Fruit fly (Drosophila melanogaster) whole organism, embryonic: ENCODE measurements around the gene Ilp7.

Experiments used
- Antp ChIP-seq: fragments of 200-800 bp; sonication (Bioruptor generic); optimal IDR thresholded peaks from 3 replicates; lab custom pipeline; 2016; ENCODE audit warnings: missing biosample characterization, missing genetic modification characterization
- Atf3 ChIP-seq: fragments of 200-800 bp; sonication (Bioruptor generic); optimal IDR thresholded peaks from 3 replicates; lab custom pipeline; 2016; ENCODE audit warnings: missing biosample characterization, missing genetic modification characterization
- Atf6 ChIP-seq: fragments of 200-800 bp; sonication (Bioruptor generic); IDR thresholded peaks from 2 replicates; pipeline ENCODE4 v1.3.6; 2022; ENCODE audit warnings: missing biosample characterization, missing genetic modification characterization
- CG11695 ChIP-seq: fragments of 200-800 bp; sonication (Bioruptor generic); IDR thresholded peaks from 3 replicates; pipeline ENCODE4 v1.3.6; 2022; ENCODE audit warnings: missing biosample characterization, missing genetic modification characterization
- CG12236 ChIP-seq: fragments of 200-800 bp; sonication (Bioruptor generic); optimal IDR thresholded peaks from 2 replicates; lab custom pipeline; 2016; ENCODE audit warnings: missing biosample characterization, missing genetic modification characterization
- CG1233 ChIP-seq: fragments of 200-800 bp; sonication (Bioruptor generic); optimal IDR thresholded peaks from 4 replicates; lab custom pipeline; 2018; ENCODE audit warnings: missing biosample characterization, mild to moderate bottlenecking, missing genetic modification characterization
- CG12391 ChIP-seq: fragments of 200-800 bp; sonication (Bioruptor generic); optimal IDR thresholded peaks from 3 replicates; lab custom pipeline; 2018; ENCODE audit warnings: missing biosample characterization, mild to moderate bottlenecking, missing genetic modification characterization, moderate library complexity
- CG14965 ChIP-seq: fragments of 200-800 bp; sonication (Bioruptor generic); optimal IDR thresholded peaks from 2 replicates; lab custom pipeline; 2016; ENCODE audit warnings: missing biosample characterization, missing genetic modification characterization, borderline replicate concordance
- CG15479 ChIP-seq: fragments of 200-800 bp; sonication (Bioruptor generic); optimal IDR thresholded peaks from 3 replicates; lab custom pipeline; 2019; ENCODE audit warnings: missing biosample characterization, mild to moderate bottlenecking, missing genetic modification characterization, moderate library complexity
- CG17328 ChIP-seq: fragments of 200-800 bp; sonication (Bioruptor generic); IDR thresholded peaks from 2 replicates; pipeline ENCODE4 v1.3.6; 2022; ENCODE audit warnings: missing biosample characterization, missing genetic modification characterization
- CG17385 ChIP-seq: fragments of 200-800 bp; sonication (Bioruptor generic); optimal IDR thresholded peaks from 3 replicates; lab custom pipeline; 2018; ENCODE audit warnings: missing biosample characterization, mild to moderate bottlenecking, missing genetic modification characterization
- CG18011 ChIP-seq: fragments of 200-800 bp; sonication (Bioruptor generic); optimal IDR thresholded peaks from 2 replicates; lab custom pipeline; 2017; ENCODE audit warnings: missing biosample characterization, missing genetic modification characterization, mild to moderate bottlenecking, moderate library complexity, missing genotype
- CG2889 ChIP-seq: fragments of 200-800 bp; sonication (Bioruptor generic); IDR thresholded peaks from 3 replicates; pipeline ENCODE4 v1.3.6; 2022; ENCODE audit warnings: missing biosample characterization, missing genetic modification characterization
- CG30020 ChIP-seq: fragments of 200-800 bp; optimal IDR thresholded peaks from 2 replicates; lab custom pipeline; 2019; ENCODE audit warnings: missing biosample characterization, mild to moderate bottlenecking, missing genetic modification characterization, moderate library complexity
- CG3163 ChIP-seq: fragments of 200-800 bp; sonication (Bioruptor generic); optimal IDR thresholded peaks from 3 replicates; lab custom pipeline; 2016; ENCODE audit warnings: missing biosample characterization, missing genetic modification characterization
- CG32772 ChIP-seq: fragments of 200-800 bp; sonication (Bioruptor generic); IDR thresholded peaks from 2 replicates; pipeline ENCODE4 v1.3.6; 2022; ENCODE audit warnings: missing biosample characterization, missing genetic modification characterization
- CG33213 ChIP-seq: fragments of 200-800 bp; sonication (Bioruptor generic); optimal IDR thresholded peaks from 3 replicates; lab custom pipeline; 2016; ENCODE audit warnings: missing biosample characterization, missing genetic modification characterization
- CG3838 ChIP-seq: fragments of 200-800 bp; sonication (Bioruptor generic); optimal IDR thresholded peaks from 3 replicates; lab custom pipeline; 2016; ENCODE audit warnings: missing biosample characterization, missing genetic modification characterization
- CG3995 ChIP-seq: fragments of 200-800 bp; sonication (Bioruptor generic); optimal IDR thresholded peaks from 3 replicates; lab custom pipeline; 2016; ENCODE audit warnings: missing biosample characterization, missing genetic modification characterization
- CG4730 ChIP-seq: fragments of 200-800 bp; sonication (Bioruptor generic); IDR thresholded peaks from 2 replicates; pipeline ENCODE4 v1.3.6; 2022; ENCODE audit warnings: missing biosample characterization, missing genetic modification characterization
- CG6791 ChIP-seq: fragments of 200-800 bp; sonication (Bioruptor generic); IDR thresholded peaks from 3 replicates; pipeline ENCODE4 v1.3.6; 2022; ENCODE audit warnings: missing biosample characterization, missing genetic modification characterization; ENCODE audit not compliant: partially characterized antibody
- CG8944 ChIP-seq: fragments of 200-800 bp; sonication (Bioruptor generic); optimal IDR thresholded peaks from 3 replicates; lab custom pipeline; 2016; ENCODE audit warnings: missing biosample characterization, missing genetic modification characterization
- Chrac-16 ChIP-seq: fragments of 200-800 bp; sonication (Bioruptor generic); optimal IDR thresholded peaks from 3 replicates; lab custom pipeline; 2016; ENCODE audit warnings: missing biosample characterization, missing genetic modification characterization
- Dek ChIP-seq: fragments of 200-800 bp; sonication (Bioruptor generic); optimal IDR thresholded peaks from 3 replicates; lab custom pipeline; 2019; ENCODE audit warnings: missing biosample characterization, mild to moderate bottlenecking, missing genetic modification characterization, moderate library complexity
- Jarid2 ChIP-seq: fragments of 200-800 bp; sonication (Bioruptor generic); optimal IDR thresholded peaks from 3 replicates; lab custom pipeline; 2017; ENCODE audit warnings: mild to moderate bottlenecking, missing biosample characterization, missing genetic modification reagents, missing genetic modification characterization
- NC2α ChIP-seq: fragments of 200-800 bp; sonication (Bioruptor generic); optimal IDR thresholded peaks from 2 replicates; lab custom pipeline; 2016; ENCODE audit warnings: missing biosample characterization, missing genetic modification characterization
- Oaz ChIP-seq: fragments of 200-800 bp; sonication (Bioruptor generic); IDR thresholded peaks from 2 replicates; pipeline ENCODE4 v1.3.6; 2022; ENCODE audit warnings: missing biosample characterization, missing genetic modification characterization
- PHDP ChIP-seq: fragments of 200-800 bp; sonication (Bioruptor generic); optimal IDR thresholded peaks from 3 replicates; lab custom pipeline; 2018; ENCODE audit warnings: missing biosample characterization, mild to moderate bottlenecking, missing genetic modification characterization, moderate library complexity
- Sry-δ ChIP-seq: fragments of 200-800 bp; sonication (Bioruptor generic); optimal IDR thresholded peaks from 2 replicates; lab custom pipeline; 2016; ENCODE audit warnings: missing biosample characterization, missing genetic modification characterization
- abd-A ChIP-seq: fragments of 200-800 bp; sonication (Bioruptor generic); optimal IDR thresholded peaks from 3 replicates; lab custom pipeline; 2019; ENCODE audit warnings: missing biosample characterization, mild to moderate bottlenecking, missing genetic modification characterization, moderate library complexity
- ap ChIP-seq: fragments of 200-800 bp; sonication (Bioruptor generic); IDR thresholded peaks from 2 replicates; pipeline ENCODE4 v1.3.6; 2022; ENCODE audit warnings: missing biosample characterization, missing genetic modification characterization
- ase ChIP-seq: fragments of 200-800 bp; sonication (Bioruptor generic); IDR thresholded peaks from 3 replicates; pipeline ENCODE4 v1.3.6; 2022; ENCODE audit warnings: missing biosample characterization, missing genetic modification characterization
- ato ChIP-seq: fragments of 200-800 bp; sonication (Bioruptor generic); IDR thresholded peaks from 2 replicates; pipeline ENCODE4 v1.3.6; 2022; ENCODE audit warnings: missing biosample characterization, missing genetic modification characterization; ENCODE audit not compliant: partially characterized antibody
- az2 ChIP-seq: fragments of 200-800 bp; sonication (Bioruptor generic); optimal IDR thresholded peaks from 3 replicates; lab custom pipeline; 2016; ENCODE audit warnings: missing biosample characterization, missing genetic modification characterization
- bcd ChIP-seq: fragments of 200-800 bp; sonication (Bioruptor generic); optimal IDR thresholded peaks from 2 replicates; lab custom pipeline; 2017; ENCODE audit warnings: missing biosample characterization, mild to moderate bottlenecking, missing genetic modification characterization
- croc ChIP-seq: fragments of 200-800 bp; sonication (Bioruptor generic); conservative IDR thresholded peaks from 3 replicates; pipeline ENCODE4 v1.3.6; 2022; ENCODE audit warnings: missing biosample characterization, missing genetic modification characterization
- gcm ChIP-seq: fragments of 200-800 bp; sonication (Bioruptor generic); optimal IDR thresholded peaks from 2 replicates; lab custom pipeline; 2019; ENCODE audit warnings: missing biosample characterization, mild to moderate bottlenecking, missing genetic modification characterization, moderate library complexity
- gsb ChIP-seq: fragments of 200-800 bp; sonication (Bioruptor generic); IDR thresholded peaks from 2 replicates; pipeline ENCODE4 v1.3.6; 2022; ENCODE audit warnings: missing biosample characterization, missing genetic modification characterization
- lmd ChIP-seq: fragments of 200-800 bp; sonication (Bioruptor generic); IDR thresholded peaks from 2 replicates; pipeline ENCODE4 v1.3.6; 2022; ENCODE audit warnings: missing biosample characterization, missing genetic modification characterization
- mirr ChIP-seq: fragments of 200-800 bp; sonication (Bioruptor generic); optimal IDR thresholded peaks from 3 replicates; lab custom pipeline; 2018; ENCODE audit warnings: missing biosample characterization, mild to moderate bottlenecking, missing genetic modification characterization
- pros ChIP-seq: fragments of 200-800 bp; sonication (Bioruptor generic); optimal IDR thresholded peaks from 3 replicates; lab custom pipeline; 2019; ENCODE audit warnings: missing biosample characterization, mild to moderate bottlenecking, missing genetic modification characterization, moderate library complexity
- pum ChIP-seq: fragments of 200-800 bp; sonication (Bioruptor generic); optimal IDR thresholded peaks from 2 replicates; lab custom pipeline; 2016; ENCODE audit warnings: missing biosample characterization, missing genetic modification characterization
- row ChIP-seq: fragments of 200-800 bp; sonication (Bioruptor generic); IDR thresholded peaks from 3 replicates; pipeline ENCODE4 v1.3.6; 2022; ENCODE audit warnings: missing biosample characterization, missing genetic modification characterization
- sc ChIP-seq, 3 experiments: fragments of >200 bp in 2 of 3; fragments of 200-800 bp in 1 of 3; sonication (Bioruptor generic) in 1 of 3; optimal IDR thresholded peaks; 2 replicates in 2 of 3; 3 replicates in 1 of 3; lab custom pipeline; 2017; ENCODE audit warnings: mild to moderate bottlenecking in 1 of 3, missing biosample characterization in 1 of 3, missing genetic modification characterization in 1 of 3, missing genetic modification reagents in 1 of 3
- shn ChIP-seq: fragments of 200-800 bp; sonication (Bioruptor generic); optimal IDR thresholded peaks from 3 replicates; lab custom pipeline; 2016; ENCODE audit warnings: missing biosample characterization, missing genetic modification characterization
- slou ChIP-seq: fragments of 200-800 bp; sonication (Bioruptor generic); optimal IDR thresholded peaks from 3 replicates; lab custom pipeline; 2016; ENCODE audit warnings: missing biosample characterization, missing genetic modification characterization
- twi ChIP-seq: fragments of 200-800 bp; optimal IDR thresholded peaks from 2 replicates; lab custom pipeline; 2019; ENCODE audit warnings: missing biosample characterization, mild to moderate bottlenecking, missing genetic modification characterization, moderate library complexity
- tx ChIP-seq: fragments of 200-800 bp; sonication (Bioruptor generic); optimal IDR thresholded peaks from 2 replicates; lab custom pipeline; 2016; ENCODE audit warnings: missing biosample characterization, missing genetic modification characterization

The Ilp7 gene

DNA sequence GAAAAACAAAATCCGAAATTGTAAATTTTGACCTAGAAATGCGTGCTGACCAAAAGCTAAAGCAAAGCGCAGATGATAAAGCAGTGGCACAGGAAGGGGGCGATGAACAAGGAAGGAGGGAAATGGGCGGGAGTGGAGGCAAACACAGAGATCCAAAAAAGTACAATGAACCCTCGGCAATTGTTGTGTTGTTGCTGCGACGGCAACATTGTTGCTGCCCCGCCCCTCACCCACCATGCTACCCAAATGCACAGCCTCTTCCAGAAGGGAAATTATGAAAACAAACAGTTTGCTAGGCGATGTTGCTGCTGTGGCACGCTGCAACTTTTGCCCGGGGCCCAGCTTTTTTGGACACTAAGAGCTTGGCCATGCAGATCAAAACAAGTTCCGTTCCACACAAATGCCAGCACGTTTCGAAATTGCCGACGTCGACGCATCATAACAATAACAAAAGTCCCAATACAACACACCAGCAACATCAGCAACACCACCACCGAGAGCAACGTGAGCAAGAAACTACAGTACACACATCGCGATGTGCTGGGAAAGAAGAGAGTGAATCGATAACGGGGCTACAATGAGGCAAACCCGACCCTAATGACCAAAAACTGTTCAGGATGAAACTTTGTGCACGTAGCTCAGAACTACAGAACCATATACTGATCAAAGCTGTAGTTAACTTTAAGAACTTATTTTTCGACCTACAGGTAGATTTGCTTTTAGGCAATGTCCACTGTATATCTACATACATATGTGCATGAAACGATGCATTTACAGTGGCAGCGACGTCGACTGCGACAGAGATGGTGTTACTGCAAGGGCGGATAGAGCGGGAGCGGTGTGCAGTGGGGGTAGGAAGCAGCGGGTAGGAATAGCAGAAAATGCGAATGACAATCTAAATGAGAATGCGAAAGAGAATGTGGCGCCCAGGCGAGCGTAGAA, 19.3 kb downstream of the Ilp7 start:
- TF ChIP-seq CG1233: peak; percentile 28
- TF ChIP-seq CG3995 (GFP tag; lab: Kevin White, UChicago): no peak
- peak; percentile 81 for TF ChIP-seq CG3163 (GFP tag; lab: Kevin White, UChicago)
- TF ChIP-seq Chrac-16: peak; percentile 44
- peak; percentile 71 for TF ChIP-seq lmd (GFP tag; lab: Robert Waterston, UW)
- peak; percentile 64 for TF ChIP-seq bcd (GFP tag; lab: Kevin White, UChicago)
- TF ChIP-seq PHDP (tag; lab: Kevin White, UChicago): peak; percentile 59
- peak; percentile 62 for TF ChIP-seq az2 (GFP tag; lab: Kevin White, UChicago)
- TF ChIP-seq CG12236: peak; percentile 50
- TF ChIP-seq Atf3 (GFP tag; lab: Kevin White, UChicago): peak; percentile 67
- TF ChIP-seq CG17328 (GFP tag; lab: Robert Waterston, UW): peak; percentile 77
- peak; percentile 43 for TF ChIP-seq CG8944
- peak; percentile 18 for TF ChIP-seq CG18011 (GFP tag; lab: Kevin White, UChicago)
- TF ChIP-seq shn: peak; percentile 64
- no peak for TF ChIP-seq Sry-δ
- no peak for TF ChIP-seq CG15479
- no peak for TF ChIP-seq sc (optimal IDR thresholded peaks at IDR 0.05; lab: Kevin White, UChicago)
- peak; percentile 64 for TF ChIP-seq sc (GFP tag; optimal IDR thresholded peaks at IDR 0.05; lab: Kevin White, UChicago)
- 0 out of 2 replicates have a peak, but pooled peaks have one; percentile 36 for TF ChIP-seq ap (GFP tag; lab: Robert Waterston, UW)
- peak; percentile 65 for TF ChIP-seq twi (tag; lab: Kevin White, UChicago)
- peak; percentile 66 for TF ChIP-seq abd-A (tag; lab: Kevin White, UChicago)
- peak; percentile 18 for TF ChIP-seq Jarid2 (GFP tag; lab: Kevin White, UChicago)
- TF ChIP-seq croc (GFP tag; lab: Robert Waterston, UW): peak; percentile 70
- TF ChIP-seq CG33213 (GFP tag; lab: Kevin White, UChicago): peak; percentile 19
- no peak for TF ChIP-seq ato (GFP tag; lab: Robert Waterston, UW)
- TF ChIP-seq Antp (GFP tag; lab: Kevin White, UChicago): peak; percentile 70
- TF ChIP-seq CG4730 (GFP tag; lab: Robert Waterston, UW): peak; percentile 41
- peak; percentile 81 for TF ChIP-seq CG32772 (GFP tag; lab: Robert Waterston, UW)
- peak; percentile 54 for TF ChIP-seq tx (GFP tag; lab: Kevin White, UChicago)
- TF ChIP-seq NC2α (GFP tag; lab: Kevin White, UChicago): peak; percentile 29
- 0 out of 2 replicates have a peak, but pooled peaks have one; percentile 22 for TF ChIP-seq Oaz
- TF ChIP-seq CG11695 (GFP tag; lab: Robert Waterston, UW): no peak
- peak; percentile 71 for TF ChIP-seq gcm (GFP tag; lab: Kevin White, UChicago)
- peak; percentile 76 for TF ChIP-seq pum (GFP tag; lab: Kevin White, UChicago)
- TF ChIP-seq CG6791: no peak
- no peak for TF ChIP-seq CG2889 (GFP tag; lab: Robert Waterston, UW)
- no peak for TF ChIP-seq Dek (tag; lab: Kevin White, UChicago)
- 0 out of 2 replicates have a peak, but pooled peaks have one; percentile 9 for TF ChIP-seq gsb (GFP tag; lab: Robert Waterston, UW)
- TF ChIP-seq ase: 0 out of 3 replicates have a peak, but pooled peaks have one; percentile 27
- TF ChIP-seq CG17385: peak; percentile 63
- TF ChIP-seq CG12391 (tag; lab: Kevin White, UChicago): peak; percentile 72
- no peak for TF ChIP-seq Atf6 (GFP tag; lab: Robert Waterston, UW)
- peak; percentile 65 for TF ChIP-seq pros (GFP tag; lab: Kevin White, UChicago)
- peak; percentile 30 for TF ChIP-seq CG30020 (tag; lab: Kevin White, UChicago)
- no peak for TF ChIP-seq CG14965
- TF ChIP-seq mirr (GFP tag; lab: Kevin White, UChicago): no peak
- peak; percentile 90 for TF ChIP-seq row (GFP tag; lab: Robert Waterston, UW)
- no peak for TF ChIP-seq slou (GFP tag; lab: Kevin White, UChicago)
- peak; percentile 54 for TF ChIP-seq CG3838 (GFP tag; lab: Kevin White, UChicago)
